Worm (Caenorhabditis elegans) whole organism, early embryonic: ENCODE measurements around the gene cnc-1.

Experiments used
- B0310.2 ChIP-seq: sonication (generic microtip); optimal IDR thresholded peaks from 2 replicates; lab custom pipeline; 2016; ENCODE audit warnings: mild to moderate bottlenecking, missing genetic modification characterization, missing compliant biosample characterization
- F13C5.2 ChIP-seq: sonication (generic microtip); optimal IDR thresholded peaks from 2 replicates; lab custom pipeline; 2017; ENCODE audit warnings: mild to moderate bottlenecking, missing genetic modification characterization, inconsistent platforms, missing compliant biosample characterization
- aly-1 ChIP-seq: sonication (generic microtip); optimal IDR thresholded peaks from 2 replicates; lab custom pipeline; 2016; ENCODE audit warnings: missing genetic modification characterization, missing compliant biosample characterization
- ama-1 ChIP-seq: fragments of 150-350 bp; optimal IDR thresholded peaks from 2 replicates; lab custom pipeline; 2014
- ceh-13 ChIP-seq: fragments of 200-800 bp; sonication (Bioruptor generic); optimal IDR thresholded peaks from 2 replicates; lab custom pipeline; 2018; ENCODE audit warnings: mild to moderate bottlenecking, missing genetic modification characterization, missing compliant biosample characterization
- ceh-36 ChIP-seq: sonication (generic microtip); optimal IDR thresholded peaks from 2 replicates; lab custom pipeline; 2016; ENCODE audit warnings: missing genetic modification characterization, inconsistent platforms, missing compliant biosample characterization
- ets-7 ChIP-seq: sonication (generic microtip); optimal IDR thresholded peaks from 2 replicates; lab custom pipeline; 2016; ENCODE audit warnings: missing genotype, missing genetic modification characterization, missing compliant biosample characterization
- flt-1 ChIP-seq: fragments of 200-800 bp; sonication (Bioruptor generic); IDR thresholded peaks from 2 replicates; pipeline ENCODE4 v1.3.6; 2022; ENCODE audit warnings: missing genetic modification characterization, missing compliant biosample characterization
- hmbx-1 ChIP-seq: sonication (generic microtip); optimal IDR thresholded peaks from 2 replicates; lab custom pipeline; 2016; ENCODE audit warnings: mild to moderate bottlenecking, missing genetic modification characterization, missing compliant biosample characterization
- hmg-4 ChIP-seq: fragments of 200-800 bp; sonication (Bioruptor generic); optimal IDR thresholded peaks from 2 replicates; lab custom pipeline; 2018; ENCODE audit warnings: mild to moderate bottlenecking, missing genetic modification characterization, missing compliant biosample characterization
- hnd-1 ChIP-seq: sonication (generic microtip); optimal IDR thresholded peaks from 2 replicates; lab custom pipeline; 2016; ENCODE audit warnings: missing genetic modification characterization, missing compliant biosample characterization
- pes-1 ChIP-seq: fragments of 200-800 bp; sonication (Bioruptor generic); IDR thresholded peaks from 2 replicates; pipeline ENCODE4 v1.3.6; 2022; ENCODE audit warnings: missing genetic modification reagents, missing genetic modification characterization, missing compliant biosample characterization
- scrt-1 ChIP-seq: fragments of 200-800 bp; sonication (Bioruptor generic); IDR thresholded peaks from 2 replicates; pipeline ENCODE4 v1.3.6; 2022; ENCODE audit warnings: missing genetic modification characterization, missing compliant biosample characterization
- sea-1 ChIP-seq: fragments of 200-800 bp; sonication (Bioruptor generic); conservative IDR thresholded peaks from 2 replicates; pipeline ENCODE4 v1.3.6; 2022; ENCODE audit warnings: missing genetic modification characterization, missing compliant biosample characterization
- tbx-11 ChIP-seq: fragments of 200-800 bp; sonication (Bioruptor generic); IDR thresholded peaks from 2 replicates; pipeline ENCODE4 v1.3.6; 2022; ENCODE audit warnings: missing genetic modification characterization, missing compliant biosample characterization
- tbx-37 ChIP-seq: fragments of 200-800 bp; sonication (Bioruptor generic); conservative IDR thresholded peaks from 2 replicates; pipeline ENCODE4 v1.3.6; 2022; ENCODE audit warnings: missing genetic modification reagents, missing genetic modification characterization, missing compliant biosample characterization
- tra-4 ChIP-seq: sonication (generic microtip); optimal IDR thresholded peaks from 2 replicates; lab custom pipeline; 2017; ENCODE audit warnings: missing genetic modification characterization, missing compliant biosample characterization

Gene cnc-1

ce11 chrV:1476284-1476792, 32.3 kb upstream of the cnc-1 start:
- TF ChIP-seq aly-1 (no peak), sea-1 (GFP tag; lab: Robert Waterston, UW) (no peak), ama-1 (lab: Kevin White, UChicago) (no peak), hnd-1 (tag; lab: Kevin White, UChicago) (no peak), ets-7 (tag; lab: Kevin White, UChicago) (no peak), ceh-13 (GFP tag; lab: Kevin White, UChicago) (no peak), B0310.2 (tag; lab: Kevin White, UChicago) (no peak), F13C5.2 (tag; lab: Kevin White, UChicago) (no peak), tra-4 (no peak), tbx-11 (GFP tag; lab: Robert Waterston, UW) (no peak), hmbx-1 (tag; lab: Kevin White, UChicago) (no peak), pes-1 (GFP tag; lab: Robert Waterston, UW) (no peak), scrt-1 (GFP tag; lab: Robert Waterston, UW) (no peak), ceh-36 (tag; lab: Kevin White, UChicago) (no peak), tbx-37 (GFP tag; lab: Robert Waterston, UW) (no peak)

ce11 chrV:1474486-1475125, 30.5 kb upstream of the cnc-1 start, which contains the start of the genes F53E2.2 and unc-60:
TSS of gene F53E2.2 (plus strand) at chrV:1475086.
TSS of gene unc-60 (plus strand) at chrV:1475086.
- TF ChIP-seq flt-1 (GFP tag; lab: Robert Waterston, UW) = peak; percentile 46; the same call in 1 of the 2 replicates
- no peak for TF ChIP-seq ceh-36 (tag; lab: Kevin White, UChicago)
- TF ChIP-seq hmg-4 = peak; percentile 85
- TF ChIP-seq sea-1 (GFP tag; lab: Robert Waterston, UW) = no peak
- no peak for TF ChIP-seq hmbx-1 (tag; lab: Kevin White, UChicago)
- peak; percentile 12 for TF ChIP-seq ets-7 (tag; lab: Kevin White, UChicago)
- no peak for TF ChIP-seq tbx-11 (GFP tag; lab: Robert Waterston, UW)
- TF ChIP-seq F13C5.2 (tag; lab: Kevin White, UChicago) = peak; percentile 29
- TF ChIP-seq aly-1 = peak; percentile 66
- 0 out of 2 replicates have a peak, but pooled peaks have one; percentile 19 for TF ChIP-seq pes-1 (GFP tag; lab: Robert Waterston, UW)
- TF ChIP-seq scrt-1 (GFP tag; lab: Robert Waterston, UW) = no peak
- TF ChIP-seq hnd-1 (tag; lab: Kevin White, UChicago) = no peak
- TF ChIP-seq tra-4 = no peak

ce11 chrV:1472569-1472968, 28.5 kb upstream of the cnc-1 start:
- no peak for TF ChIP-seq ama-1 (lab: Kevin White, UChicago)
- TF ChIP-seq sea-1 (GFP tag; lab: Robert Waterston, UW) = no peak
- TF ChIP-seq hmg-4 = peak; percentile 24

ce11 chrV:1471977-1472376, 27.9 kb upstream of the cnc-1 start:
- TF ChIP-seq ceh-13 (GFP tag; lab: Kevin White, UChicago) = no peak
- TF ChIP-seq tbx-11 (GFP tag; lab: Robert Waterston, UW) = no peak
- TF ChIP-seq B0310.2 (tag; lab: Kevin White, UChicago) = no peak
- no peak for TF ChIP-seq ets-7 (tag; lab: Kevin White, UChicago)
- no peak for TF ChIP-seq aly-1
- no peak for TF ChIP-seq pes-1 (GFP tag; lab: Robert Waterston, UW)
- no peak for TF ChIP-seq hnd-1 (tag; lab: Kevin White, UChicago)
- no peak for TF ChIP-seq tbx-37 (GFP tag; lab: Robert Waterston, UW)
- no peak for TF ChIP-seq tra-4
- no peak for TF ChIP-seq F13C5.2 (tag; lab: Kevin White, UChicago)
- TF ChIP-seq sea-1 (GFP tag; lab: Robert Waterston, UW) = no peak
- no peak for TF ChIP-seq hmg-4
- TF ChIP-seq ceh-36 (tag; lab: Kevin White, UChicago) = no peak
- no peak for TF ChIP-seq hmbx-1 (tag; lab: Kevin White, UChicago)

ce11 chrV:1471078-1471969, 27.2 kb upstream of the cnc-1 start:
- TF ChIP-seq hmg-4 (peak; percentile 46), ceh-36 (tag; lab: Kevin White, UChicago) (peak; percentile 6), pes-1 (GFP tag; lab: Robert Waterston, UW) (no peak), tbx-37 (GFP tag; lab: Robert Waterston, UW) (no peak)

ce11 chrV:1468905-1469304, 24.8 kb upstream of the cnc-1 start:
- TF ChIP-seq ama-1 (lab: Kevin White, UChicago) = no peak

- no peak for TF ChIP-seq hnd-1 (tag; lab: Kevin White, UChicago)
- TF ChIP-seq sea-1 (GFP tag; lab: Robert Waterston, UW) = no peak
- TF ChIP-seq ets-7 (tag; lab: Kevin White, UChicago) = no peak
- no peak for TF ChIP-seq ceh-36 (tag; lab: Kevin White, UChicago)
- TF ChIP-seq pes-1 (GFP tag; lab: Robert Waterston, UW) = no peak
These were observed 23.4 kb upstream of the cnc-1 start, which contains the start of gene gid-8 for ce11 chrV:1467444-1467843. TSS of gene gid-8 (plus strand) at chrV:1467744.
